Worm (Caenorhabditis elegans) whole organism, mixed stage, embryonic: ENCODE data around the gene fbxb-106.

Experiments
- bed-3 ChIP-seq: fragments of 200-800 bp; sonication (Bioruptor generic); optimal IDR thresholded peaks from 3 replicates; lab custom pipeline; 2018; ENCODE audit warnings: mild to moderate bottlenecking, missing genetic modification characterization, moderate library complexity, missing compliant biosample characterization
- hlh-1 ChIP-seq: fragments of 150-350 bp; optimal IDR thresholded peaks from 2 replicates; lab custom pipeline; 2014; ENCODE audit warnings: missing biosample characterization, missing genetic modification reagents, missing genetic modification characterization
- lin-13 ChIP-seq: fragments of 150-350 bp; optimal IDR thresholded peaks from 2 replicates; lab custom pipeline; 2014; ENCODE audit warnings: missing biosample characterization, missing genetic modification characterization
- lsy-2 ChIP-seq: fragments of 150-350 bp; optimal IDR thresholded peaks from 2 replicates; lab custom pipeline; 2014; ENCODE audit warnings: missing biosample characterization, missing genetic modification characterization
- mls-2 ChIP-seq: sonication (generic microtip); optimal IDR thresholded peaks from 2 replicates; lab custom pipeline; 2016; ENCODE audit warnings: mild to moderate bottlenecking, missing genetic modification characterization, moderate library complexity, missing compliant biosample characterization
- nhr-28 ChIP-seq: fragments of 150-350 bp; optimal IDR thresholded peaks from 2 replicates; lab custom pipeline; 2014; ENCODE audit warnings: missing biosample characterization, missing genetic modification characterization
- pha-4 ChIP-seq: fragments of 150-350 bp; optimal IDR thresholded peaks from 2 replicates; lab custom pipeline; 2018; ENCODE audit warnings: missing biosample characterization, missing genetic modification reagents, missing genetic modification characterization
- sptf-1 ChIP-seq: sonication (generic microtip); optimal IDR thresholded peaks from 2 replicates; lab custom pipeline; 2017; ENCODE audit warnings: mild to moderate bottlenecking, missing genetic modification characterization, moderate library complexity, missing compliant biosample characterization
- unc-62 ChIP-seq: fragments of 150-350 bp; optimal IDR thresholded peaks from 2 replicates; lab custom pipeline; 2014; ENCODE audit warnings: missing biosample characterization, missing genetic modification reagents, missing genetic modification characterization

DNA sequence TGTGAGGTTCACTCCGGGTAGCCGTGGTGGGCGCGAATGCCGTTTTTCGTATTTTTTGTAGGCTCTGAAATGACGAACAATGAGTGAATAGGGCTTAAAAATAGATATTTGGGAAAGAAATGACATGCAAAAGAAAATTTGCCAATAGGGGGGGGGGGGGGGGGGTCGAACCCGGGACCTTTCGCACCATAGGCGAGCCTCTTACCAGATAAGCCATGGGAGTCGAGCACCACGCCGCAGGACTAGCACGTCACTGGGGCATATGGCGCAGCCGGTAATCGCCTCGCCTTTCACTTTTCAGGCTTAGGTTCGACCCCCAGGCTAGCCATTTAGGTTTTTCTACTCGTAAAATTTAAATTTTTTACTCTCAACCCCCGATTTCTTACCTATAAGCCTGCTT lies 43.0 kb upstream of the fbxb-106 start:
- TF ChIP-seq lin-13 (tag; lab: Kevin White, UChicago) = no peak
- no peak for TF ChIP-seq lsy-2
- TF ChIP-seq hlh-1 = no peak
- TF ChIP-seq unc-62 = no peak
- no peak for TF ChIP-seq mls-2
- TF ChIP-seq sptf-1 (tag; lab: Kevin White, UChicago) = no peak
- TF ChIP-seq bed-3 (GFP tag; lab: Kevin White, UChicago) = no peak
- TF ChIP-seq nhr-28 (tag; lab: Kevin White, UChicago) = no peak
- TF ChIP-seq pha-4 (tag; lab: Kevin White, UChicago) = no peak
